Worm (Caenorhabditis elegans): ENCODE results near the gene rad-54.L2.

rad-54.L2 gene

ce11 chrIV:8869624-8870023 lies 24.3 kb upstream of the rad-54.L2 start, which contains the start of gene npp-23 (continued):
- TF ChIP-seq egl-13 (tag; optimal IDR thresholded peaks at IDR 0.05) (peak; percentile 12), nhr-85 (tag) (no peak), lir-3 (tag; optimal IDR thresholded peaks at IDR 0.05; ENCODE audit: poor library complexity) (no peak), lin-15B (tag; optimal IDR thresholded peaks at IDR 0.05) (peak; percentile 19), nhr-47 (tag; optimal IDR thresholded peaks at IDR 0.05) (no peak), fkh-8 (tag; optimal IDR thresholded peaks at IDR 0.05) (no peak), aly-2 (tag; optimal IDR thresholded peaks at IDR 0.05) (peak; percentile 11), F16B12.6 (tag; optimal IDR thresholded peaks at IDR 0.05) (peak; percentile 18), ama-1 (optimal IDR thresholded peaks at IDR 0.05) (no peak), nhr-237 (tag; optimal IDR thresholded peaks at IDR 0.05) (no peak)

ce11 chrIV:8872958-8873357 lies 20.9 kb upstream of the rad-54.L2 start, which contains the start of gene C09G9.3:
C09G9.3 (minus strand) TSS chrIV:8873058.
- no peak for TF ChIP-seq dpl-1 (GFP tag; optimal IDR thresholded peaks at IDR 0.05)
- no peak for TF ChIP-seq nhr-84 (tag; optimal IDR thresholded peaks at IDR 0.05)
- TF ChIP-seq nhr-71 (tag; optimal IDR thresholded peaks at IDR 0.05), result no peak
- no peak for TF ChIP-seq unc-130 (tag; optimal IDR thresholded peaks at IDR 0.05)
- no peak for TF ChIP-seq vab-15 (tag; optimal IDR thresholded peaks at IDR 0.05)
- TF ChIP-seq C04F5.9 (tag; optimal IDR thresholded peaks at IDR 0.05), result no peak
- TF ChIP-seq fkh-10 (GFP tag; optimal IDR thresholded peaks at IDR 0.05), result no peak
- no peak for TF ChIP-seq mep-1 (tag; optimal IDR thresholded peaks at IDR 0.05)
- TF ChIP-seq mef-2 (tag; optimal IDR thresholded peaks at IDR 0.05), result no peak
- no peak for TF ChIP-seq tlp-1 (tag; optimal IDR thresholded peaks at IDR 0.05)
- no peak for TF ChIP-seq ceh-63 (GFP tag; optimal IDR thresholded peaks at IDR 0.05)
- no peak for TF ChIP-seq zip-4 (GFP tag; optimal IDR thresholded peaks at IDR 0.05)

- no peak for TF ChIP-seq pag-3 (tag; optimal IDR thresholded peaks at IDR 0.05; ENCODE audit: borderline replicate concordance, insufficient read depth)
- no peak for TF ChIP-seq dsc-1 (tag; optimal IDR thresholded peaks at IDR 0.05)
- no peak for TF ChIP-seq rnt-1 (tag; optimal IDR thresholded peaks at IDR 0.05)
- TF ChIP-seq ceh-63 (GFP tag; optimal IDR thresholded peaks at IDR 0.05), result no peak
- no peak for TF ChIP-seq snpc-4 (tag; optimal IDR thresholded peaks at IDR 0.05)
- no peak for TF ChIP-seq elt-2 (tag; optimal IDR thresholded peaks at IDR 0.05)
- no peak for TF ChIP-seq Y116A8C.19 (tag; optimal IDR thresholded peaks at IDR 0.05; ENCODE audit: borderline replicate concordance)
- no peak for TF ChIP-seq lin-14 (GFP tag; optimal IDR thresholded peaks at IDR 0.05)
- no peak for TF ChIP-seq grh-1 (GFP tag; IDR thresholded peaks at IDR 0.05)
- TF ChIP-seq irx-1 (tag; optimal IDR thresholded peaks at IDR 0.05), result no peak
- no peak for TF ChIP-seq skn-1 (tag; optimal IDR thresholded peaks at IDR 0.05)
- no peak for TF ChIP-seq fkh-8 (tag; optimal IDR thresholded peaks at IDR 0.05)
- TF ChIP-seq pax-3 (tag; optimal IDR thresholded peaks at IDR 0.05), result no peak
- TF ChIP-seq nhr-76 (tag; optimal IDR thresholded peaks at IDR 0.05), result no peak
Measured at ce11 chrIV:8873847-8874246, 20.0 kb upstream of the rad-54.L2 start, which contains the start of gene hdl-2. hdl-2 (plus strand) TSS chrIV:8874147.

- TF ChIP-seq nhr-19 (GFP tag; conservative IDR thresholded peaks at IDR 0.05) (no peak), nhr-47 (tag; optimal IDR thresholded peaks at IDR 0.05) (no peak), unc-130 (tag; optimal IDR thresholded peaks at IDR 0.05) (no peak), xbp-1 (tag; optimal IDR thresholded peaks at IDR 0.05) (no peak), ama-1 (optimal IDR thresholded peaks at IDR 0.05) (no peak), nhr-84 (tag; optimal IDR thresholded peaks at IDR 0.05) (no peak), lin-35 (GFP tag; optimal IDR thresholded peaks at IDR 0.05) (no peak), grh-1 (GFP tag; IDR thresholded peaks at IDR 0.05) (no peak), unc-86 (tag; optimal IDR thresholded peaks at IDR 0.05) (no peak), dsc-1 (tag; optimal IDR thresholded peaks at IDR 0.05) (no peak), snu-23 (GFP tag; optimal IDR thresholded peaks at IDR 0.05) (no peak), ceh-90 (tag; optimal IDR thresholded peaks at IDR 0.05) (no peak), unc-98 (GFP tag; IDR thresholded peaks at IDR 0.05) (no peak), Y116A8C.19 (tag; optimal IDR thresholded peaks at IDR 0.05; ENCODE audit: borderline replicate concordance) (no peak), rnt-1 (tag; optimal IDR thresholded peaks at IDR 0.05) (no peak), aha-1 (tag; optimal IDR thresholded peaks at IDR 0.05) (no peak), C16A3.4 (tag; optimal IDR thresholded peaks at IDR 0.05) (no peak), skn-1 (tag; optimal IDR thresholded peaks at IDR 0.05) (no peak)
Measured at ce11 chrIV:8879810-8880209, 14.1 kb upstream of the rad-54.L2 start, which contains the start of gene npax-4. npax-4 (minus strand) TSS chrIV:8879910.

Measured in whole organism, L1 larva.